In genomic region chrIII:13258752-13259151, ce11 we compare ENCODE assay signal across 4 worm cellular contexts.
TF ChIP-seq lines count a peak whose summit lies in the region.

No protein-coding gene starts in this region.

TF ChIP-seq in whole organism, L2 larva, 48 proteins besides CTCF, POLR2A, EP300 and RAD21:
- TF ChIP-seq crh-2 (tag; optimal IDR thresholded peaks at IDR 0.05; lab: Kevin White, UChicago) (peak; percentile 26), nhr-129 (tag; optimal IDR thresholded peaks at IDR 0.05; lab: Kevin White, UChicago) (peak; percentile 41), ceh-82 (tag; optimal IDR thresholded peaks at IDR 0.05; lab: Kevin White, UChicago) (no peak), snpc-4 (tag; optimal IDR thresholded peaks at IDR 0.05; lab: Kevin White, UChicago) (no peak), C34F6.9 (tag; optimal IDR thresholded peaks at IDR 0.05; lab: Kevin White, UChicago) (peak; percentile 20), lsy-2 (tag; optimal IDR thresholded peaks at IDR 0.05; lab: Kevin White, UChicago) (peak in 1 of 2 experiments; percentile 39), fos-1 (tag; optimal IDR thresholded peaks at IDR 0.05; lab: Kevin White, UChicago) (peak; percentile 12), nhr-25 (tag; optimal IDR thresholded peaks at IDR 0.05; lab: Kevin White, UChicago) (peak; percentile 29), sma-3 (GFP tag; optimal IDR thresholded peaks at IDR 0.05; lab: Kevin White, UChicago) (no peak)

TF ChIP-seq in whole organism, L4 larva, 104 proteins besides CTCF, POLR2A, EP300 and RAD21:
- TF ChIP-seq lsy-2 (tag; optimal IDR thresholded peaks at IDR 0.05; lab: Kevin White, UChicago) = peak in 1 of 2 experiments; percentile 32
- no peak for TF ChIP-seq php-3 (GFP tag; IDR thresholded peaks at IDR 0.05; lab: Robert Waterston, UW)
- TF ChIP-seq daf-16 (GFP tag; optimal IDR thresholded peaks at IDR 0.05; lab: Kevin White, UChicago) = peak in 1 of 2 experiments; percentile 14
- TF ChIP-seq daf-16 (tag; optimal IDR thresholded peaks at IDR 0.05; lab: Kevin White, UChicago) = peak; percentile 27
- TF ChIP-seq hmg-1.1 (GFP tag; IDR thresholded peaks at IDR 0.05; lab: Robert Waterston, UW) = peak; percentile 32; the same call in 1 of the 2 replicates
- TF ChIP-seq hlh-30 (tag; optimal IDR thresholded peaks at IDR 0.05; lab: Kevin White, UChicago; ENCODE audit: insufficient read depth) = peak; percentile 78
- peak; percentile 6 for TF ChIP-seq rbr-2 (tag; optimal IDR thresholded peaks at IDR 0.05; lab: Kevin White, UChicago)
- TF ChIP-seq F37D6.2 (tag; optimal IDR thresholded peaks at IDR 0.05; lab: Kevin White, UChicago) = no peak
- peak; percentile 13 for TF ChIP-seq nhr-6 (tag; optimal IDR thresholded peaks at IDR 0.05; lab: Kevin White, UChicago)
- TF ChIP-seq dve-1 (tag; optimal IDR thresholded peaks at IDR 0.05; lab: Kevin White, UChicago; ENCODE audit: insufficient read depth) = peak; percentile 32
- TF ChIP-seq pha-4 (GFP tag; IDR thresholded peaks at IDR 0.05; lab: Robert Waterston, UW) = no peak
- peak; percentile 26 for TF ChIP-seq pha-4 (tag; optimal IDR thresholded peaks at IDR 0.05; lab: Kevin White, UChicago)
- no peak for TF ChIP-seq nhr-77 (tag; optimal IDR thresholded peaks at IDR 0.05; lab: Kevin White, UChicago)
- no peak for TF ChIP-seq cey-2 (tag; optimal IDR thresholded peaks at IDR 0.05; lab: Kevin White, UChicago; ENCODE audit: borderline replicate concordance, insufficient read depth)
- TF ChIP-seq dpl-1 (GFP tag; optimal IDR thresholded peaks at IDR 0.05; lab: Kevin White, UChicago) = peak; percentile 20
- TF ChIP-seq nhr-25 (tag; optimal IDR thresholded peaks at IDR 0.05; lab: Kevin White, UChicago; ENCODE audit: borderline replicate concordance, insufficient read depth) = peak; percentile 39
- peak; percentile 54 for TF ChIP-seq mxl-3 (GFP tag; optimal IDR thresholded peaks at IDR 0.05; lab: Kevin White, UChicago)
- TF ChIP-seq aly-2 (tag; optimal IDR thresholded peaks at IDR 0.05; lab: Kevin White, UChicago) = no peak
- TF ChIP-seq hlh-11 (tag; optimal IDR thresholded peaks at IDR 0.05; lab: Kevin White, UChicago) = peak; percentile 62
- TF ChIP-seq nhr-28 (tag; optimal IDR thresholded peaks at IDR 0.05; lab: Kevin White, UChicago) = peak; percentile 68
- no peak for TF ChIP-seq ZK546.5 (tag; optimal IDR thresholded peaks at IDR 0.05; lab: Kevin White, UChicago)
- TF ChIP-seq mes-2 (tag; optimal IDR thresholded peaks at IDR 0.05; lab: Kevin White, UChicago; ENCODE audit: poor library complexity, severe bottlenecking) = peak; percentile 35
- TF ChIP-seq unc-62 (GFP tag; optimal IDR thresholded peaks at IDR 0.05 in 1 of 2; lab: Kevin White, UChicago) = peak in 1 of 2 experiments; percentile 82
- TF ChIP-seq unc-62 (tag; optimal IDR thresholded peaks at IDR 0.05; lab: Kevin White, UChicago) = no peak

TF ChIP-seq in whole organism, late embryonic, 69 proteins besides CTCF, POLR2A, EP300 and RAD21:
- TF ChIP-seq sdc-2 (tag; optimal IDR thresholded peaks at IDR 0.05; lab: Kevin White, UChicago) (no peak), ceh-48 (tag; optimal IDR thresholded peaks at IDR 0.05; lab: Kevin White, UChicago) (no peak), ttx-3 (tag; optimal IDR thresholded peaks at IDR 0.05; lab: Kevin White, UChicago) (no peak), mec-3 (tag; optimal IDR thresholded peaks at IDR 0.05; lab: Kevin White, UChicago; ENCODE audit: borderline replicate concordance) (no peak), nfya-1 (tag; optimal IDR thresholded peaks at IDR 0.05; lab: Kevin White, UChicago) (peak; percentile 29), madf-2 (tag; optimal IDR thresholded peaks at IDR 0.05; lab: Kevin White, UChicago) (no peak)

TF ChIP-seq in whole organism, mixed stage, embryonic, 35 proteins besides CTCF, POLR2A, EP300 and RAD21:
- TF ChIP-seq zip-8 (tag; optimal IDR thresholded peaks at IDR 0.05; lab: Kevin White, UChicago) = peak; percentile 20
- peak; percentile 89 for TF ChIP-seq hlh-1 (tag; optimal IDR thresholded peaks at IDR 0.05; lab: Kevin White, UChicago)
- no peak for TF ChIP-seq snpc-4 (tag; optimal IDR thresholded peaks at IDR 0.05; lab: Kevin White, UChicago)
- peak; percentile 87 for TF ChIP-seq nhr-2 (tag; optimal IDR thresholded peaks at IDR 0.05; lab: Kevin White, UChicago)
TF ChIP-seq in whole organism, mixed stage, embryonic: peak in this region for 3.
